Fruit fly (Drosophila melanogaster) whole organism, prepupa: ENCODE data around the gene CG9536.

Experiments
- CG10631 ChIP-seq: fragments of 200-800 bp; sonication (Bioruptor generic); optimal IDR thresholded peaks from 2 replicates; lab custom pipeline; 2016; ENCODE audit warnings: missing biosample characterization, missing genetic modification characterization
- CG11294 ChIP-seq: fragments of 200-800 bp; sonication (Bioruptor generic); IDR thresholded peaks from 2 replicates; pipeline ENCODE4 v1.3.6; 2022; ENCODE audit warnings: missing biosample characterization, missing genetic modification characterization
- CG11762 ChIP-seq: fragments of 200-800 bp; sonication (Bioruptor generic); optimal IDR thresholded peaks from 3 replicates; lab custom pipeline; 2016; ENCODE audit warnings: missing biosample characterization, missing genetic modification characterization; ENCODE audit not compliant: insufficient read depth
- CG11902 ChIP-seq: fragments of 200-800 bp; sonication (Bioruptor generic); optimal IDR thresholded peaks from 3 replicates; lab custom pipeline; 2016; ENCODE audit warnings: missing biosample characterization, missing genetic modification characterization
- CG15336 ChIP-seq: fragments of 200-800 bp; sonication (Bioruptor generic); IDR thresholded peaks from 2 replicates; pipeline ENCODE4 v1.3.6; 2022; ENCODE audit warnings: missing biosample characterization, missing genetic modification characterization
- CG1621 ChIP-seq: fragments of 200-800 bp; sonication (Bioruptor generic); optimal IDR thresholded peaks from 3 replicates; lab custom pipeline; 2018; ENCODE audit warnings: missing biosample characterization, mild to moderate bottlenecking, missing genetic modification characterization
- CG16779 ChIP-seq: fragments of 200-800 bp; sonication (Bioruptor generic); optimal IDR thresholded peaks from 3 replicates; lab custom pipeline; 2017; ENCODE audit warnings: missing biosample characterization, mild to moderate bottlenecking, missing genetic modification characterization
- CG3032 ChIP-seq: fragments of 200-800 bp; optimal IDR thresholded peaks from 2 replicates; lab custom pipeline; 2019; ENCODE audit warnings: missing biosample characterization, mild to moderate bottlenecking, missing genetic modification characterization, moderate library complexity
- CG32006 ChIP-seq: fragments of 200-800 bp; sonication (Bioruptor generic); optimal IDR thresholded peaks from 3 replicates; lab custom pipeline; 2017; ENCODE audit warnings: missing biosample characterization, mild to moderate bottlenecking, missing genetic modification characterization
- CG34406 ChIP-seq: fragments of 200-800 bp; sonication (Bioruptor generic); optimal IDR thresholded peaks from 3 replicates; lab custom pipeline; 2016; ENCODE audit warnings: missing biosample characterization, missing genetic modification characterization
- CG3919 ChIP-seq: fragments of 200-800 bp; sonication (Bioruptor generic); optimal IDR thresholded peaks from 3 replicates; lab custom pipeline; 2016; ENCODE audit warnings: missing biosample characterization, missing genetic modification characterization
- CG6163 ChIP-seq: fragments of 200-800 bp; sonication (Bioruptor generic); IDR thresholded peaks from 3 replicates; pipeline ENCODE4 v1.3.6; 2022; ENCODE audit warnings: missing biosample characterization, missing genetic modification characterization
- CG6276 ChIP-seq: fragments of 200-800 bp; sonication (Bioruptor generic); optimal IDR thresholded peaks from 2 replicates; lab custom pipeline; 2017; ENCODE audit warnings: missing biosample characterization, mild to moderate bottlenecking, missing genetic modification characterization
- CG6808 ChIP-seq: fragments of 200-800 bp; sonication (Bioruptor generic); optimal IDR thresholded peaks from 3 replicates; lab custom pipeline; 2017; ENCODE audit warnings: missing biosample characterization, missing genetic modification characterization, mild to moderate bottlenecking, moderate library complexity, missing genetic modification reagents
- CG6854 ChIP-seq: fragments of 200-800 bp; sonication (Bioruptor generic); optimal IDR thresholded peaks from 2 replicates; lab custom pipeline; 2017; ENCODE audit warnings: missing biosample characterization, mild to moderate bottlenecking, missing genetic modification characterization
- CG7368 ChIP-seq: fragments of 200-800 bp; sonication (Bioruptor generic); optimal IDR thresholded peaks from 3 replicates; lab custom pipeline; 2016; ENCODE audit warnings: missing biosample characterization, missing genetic modification characterization
- CG8119 ChIP-seq: fragments of 200-800 bp; sonication (Bioruptor generic); IDR thresholded peaks from 3 replicates; pipeline ENCODE4 v1.3.6; 2022; ENCODE audit warnings: missing biosample characterization, missing genetic modification characterization
- CG8319 ChIP-seq: fragments of 200-800 bp; sonication (Bioruptor generic); optimal IDR thresholded peaks from 3 replicates; lab custom pipeline; 2016; ENCODE audit warnings: missing biosample characterization, missing genetic modification characterization
- CG8632 ChIP-seq: fragments of 200-800 bp; sonication (Bioruptor generic); optimal IDR thresholded peaks from 3 replicates; lab custom pipeline; 2016; ENCODE audit warnings: missing biosample characterization, missing genetic modification characterization
- CG9139 ChIP-seq: fragments of 200-800 bp; sonication (Bioruptor generic); optimal IDR thresholded peaks from 3 replicates; lab custom pipeline; 2017; ENCODE audit warnings: missing biosample characterization, mild to moderate bottlenecking, missing genetic modification characterization
- Eip75B ChIP-seq: fragments of 200-800 bp; sonication (Bioruptor generic); optimal IDR thresholded peaks from 3 replicates; lab custom pipeline; 2016; ENCODE audit warnings: missing biosample characterization, missing genetic modification characterization
- Eip93F ChIP-seq: fragments of 200-800 bp; sonication (Bioruptor generic); optimal IDR thresholded peaks from 2 replicates; lab custom pipeline; 2016; ENCODE audit warnings: missing biosample characterization, mild to moderate bottlenecking, missing genetic modification characterization
- Ets21C ChIP-seq: fragments of 200-800 bp; sonication (Bioruptor generic); optimal IDR thresholded peaks from 3 replicates; lab custom pipeline; 2016; ENCODE audit warnings: missing biosample characterization, missing genetic modification characterization
- Ets96B ChIP-seq: fragments of 200-800 bp; optimal IDR thresholded peaks from 2 replicates; lab custom pipeline; 2019; ENCODE audit warnings: missing biosample characterization, mild to moderate bottlenecking, missing genetic modification characterization, moderate library complexity
- Hr39 ChIP-seq: fragments of 200-800 bp; sonication (Bioruptor generic); optimal IDR thresholded peaks from 2 replicates; lab custom pipeline; 2016; ENCODE audit warnings: missing biosample characterization, missing genetic modification characterization
- Hr4 ChIP-seq: fragments of 200-800 bp; sonication (Bioruptor generic); optimal IDR thresholded peaks from 3 replicates; lab custom pipeline; 2016; ENCODE audit warnings: missing biosample characterization, missing genetic modification characterization
- Lpt ChIP-seq: fragments of 200-800 bp; sonication (Bioruptor generic); optimal IDR thresholded peaks from 3 replicates; lab custom pipeline; 2016; ENCODE audit warnings: missing biosample characterization, missing genetic modification characterization
- Met ChIP-seq: fragments of 200-800 bp; sonication (Bioruptor generic); optimal IDR thresholded peaks from 3 replicates; lab custom pipeline; 2016; ENCODE audit warnings: missing biosample characterization, missing genetic modification characterization
- Smox ChIP-seq: fragments of 200-800 bp; sonication (Bioruptor generic); optimal IDR thresholded peaks from 3 replicates; lab custom pipeline; 2016; ENCODE audit warnings: missing biosample characterization, missing genetic modification characterization
- Sox102F ChIP-seq: fragments of 200-800 bp; sonication (Bioruptor generic); optimal IDR thresholded peaks from 2 replicates; lab custom pipeline; 2016; ENCODE audit warnings: missing biosample characterization, mild to moderate bottlenecking, missing genetic modification characterization
- Sox15 ChIP-seq: fragments of 200-800 bp; sonication (Bioruptor generic); optimal IDR thresholded peaks from 3 replicates; lab custom pipeline; 2016; ENCODE audit warnings: missing biosample characterization, missing genetic modification characterization
- achi ChIP-seq: fragments of 200-800 bp; sonication (Bioruptor generic); optimal IDR thresholded peaks from 3 replicates; lab custom pipeline; 2016; ENCODE audit warnings: missing biosample characterization, missing genetic modification characterization
- dac ChIP-seq: fragments of 200-800 bp; sonication (Bioruptor generic); optimal IDR thresholded peaks from 2 replicates; lab custom pipeline; 2017; ENCODE audit warnings: missing biosample characterization, mild to moderate bottlenecking, missing genetic modification characterization
- dsx ChIP-seq: fragments of 200-800 bp; optimal IDR thresholded peaks from 3 replicates; lab custom pipeline; 2019; ENCODE audit warnings: missing biosample characterization, mild to moderate bottlenecking, missing genetic modification characterization, moderate library complexity; ENCODE audit not compliant: poor library complexity, severe bottlenecking
- eg ChIP-seq: fragments of 200-800 bp; sonication (Bioruptor generic); IDR thresholded peaks from 3 replicates; pipeline ENCODE4 v1.3.6; 2022; ENCODE audit warnings: missing biosample characterization, missing genetic modification characterization
- fd59A ChIP-seq: fragments of 200-800 bp; sonication (Bioruptor generic); optimal IDR thresholded peaks from 2 replicates; lab custom pipeline; 2017; ENCODE audit warnings: missing biosample characterization, mild to moderate bottlenecking, missing genetic modification characterization, missing genetic modification reagents
- fkh ChIP-seq: fragments of 200-800 bp; sonication (Bioruptor generic); optimal IDR thresholded peaks from 3 replicates; lab custom pipeline; 2017; ENCODE audit warnings: missing biosample characterization, mild to moderate bottlenecking, missing genetic modification characterization, moderate library complexity
- lz ChIP-seq: fragments of 200-800 bp; sonication (Bioruptor generic); optimal IDR thresholded peaks from 3 replicates; lab custom pipeline; 2016; ENCODE audit warnings: missing biosample characterization, missing genetic modification characterization
- net ChIP-seq: fragments of 200-800 bp; sonication (Bioruptor generic); optimal IDR thresholded peaks from 3 replicates; lab custom pipeline; 2016; ENCODE audit warnings: missing biosample characterization, missing genetic modification characterization
- pdm3 ChIP-seq: fragments of 200-800 bp; sonication (Bioruptor generic); optimal IDR thresholded peaks from 3 replicates; lab custom pipeline; 2016; ENCODE audit warnings: missing biosample characterization, missing genetic modification characterization
- salr ChIP-seq, 2 experiments: fragments of 200-800 bp; sonication (Bioruptor generic); optimal IDR thresholded peaks; 3 replicates each; lab custom pipeline; 2016 to 2018; ENCODE audit warnings: missing biosample characterization in 2 of 2, missing genetic modification characterization in 2 of 2, mild to moderate bottlenecking in 1 of 2
- spab ChIP-seq: fragments of 200-800 bp; sonication (Bioruptor generic); optimal IDR thresholded peaks from 2 replicates; lab custom pipeline; 2017; ENCODE audit warnings: missing biosample characterization, mild to moderate bottlenecking, missing genetic modification characterization, missing genetic modification reagents
- ss ChIP-seq, 2 experiments: fragments of 200-800 bp; sonication (Bioruptor generic); optimal IDR thresholded peaks; 2 replicates in 1 of 2; 3 replicates in 1 of 2; lab custom pipeline; 2017 to 2018; ENCODE audit warnings: mild to moderate bottlenecking in 2 of 2, missing biosample characterization in 2 of 2, missing genetic modification characterization in 2 of 2, moderate library complexity in 1 of 2
- svp ChIP-seq: fragments of 200-800 bp; sonication (Bioruptor generic); peaks from one replicate; lab custom pipeline; 2016; ENCODE audit warnings: missing biosample characterization, missing genetic modification characterization
- topi ChIP-seq: fragments of 200-800 bp; sonication (Bioruptor generic); optimal IDR thresholded peaks from 3 replicates; lab custom pipeline; 2016; ENCODE audit warnings: missing biosample characterization, missing genetic modification characterization

CG9536 gene

DNA sequence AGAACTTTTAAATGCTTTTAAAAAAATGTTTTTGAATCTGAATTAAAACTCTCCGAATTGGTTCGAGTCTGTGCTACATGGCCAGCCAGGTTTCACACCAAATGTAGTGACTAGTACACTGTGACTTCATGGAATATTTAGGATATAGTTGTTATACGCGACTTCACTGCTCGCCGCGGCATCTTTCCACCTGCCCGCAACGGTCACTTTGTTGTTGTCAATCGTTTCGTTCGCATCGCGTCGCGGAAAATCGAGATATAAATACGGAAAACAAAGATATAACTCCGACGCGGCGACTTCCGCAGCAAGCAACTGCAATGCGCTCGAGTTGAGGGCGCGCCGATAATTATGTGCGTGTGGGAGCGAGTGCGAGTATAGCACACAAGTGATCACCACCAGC is 21.7 kb upstream of the CG9536 start, which contains the start of gene CG31637 (continued):
- TF ChIP-seq CG34406 (GFP tag; lab: Kevin White, UChicago): no peak
- no peak for TF ChIP-seq Hr4 (GFP tag; lab: Kevin White, UChicago)
- TF ChIP-seq CG16779 (tag; lab: Kevin White, UChicago): no peak
- TF ChIP-seq CG3919 (GFP tag; lab: Kevin White, UChicago): peak; percentile 28
- no peak for TF ChIP-seq CG32006 (GFP tag; lab: Kevin White, UChicago)
- peak; percentile 66 for TF ChIP-seq CG6854
- TF ChIP-seq CG11902 (GFP tag; lab: Kevin White, UChicago): no peak
- no peak for TF ChIP-seq CG10631
- TF ChIP-seq Eip75B (GFP tag; lab: Kevin White, UChicago): no peak
- no peak for TF ChIP-seq CG6276 (GFP tag; lab: Kevin White, UChicago)
- TF ChIP-seq dsx (GFP tag; lab: Kevin White, UChicago): peak; percentile 6
- no peak for TF ChIP-seq achi (GFP tag; lab: Kevin White, UChicago)

- TF ChIP-seq CG15336 (no peak), dac (GFP tag; lab: Kevin White, UChicago) (no peak), CG16779 (tag; lab: Kevin White, UChicago) (no peak), CG11294 (GFP tag; lab: Robert Waterston, UW) (no peak), ss (GFP tag; optimal IDR thresholded peaks at IDR 0.05; lab: Kevin White, UChicago) (no peak), CG6163 (GFP tag; lab: Robert Waterston, UW) (no peak), salr (GFP tag; optimal IDR thresholded peaks at IDR 0.05; lab: Kevin White, UChicago) (no peak), Sox15 (GFP tag; lab: Kevin White, UChicago) (no peak), Eip75B (GFP tag; lab: Kevin White, UChicago) (no peak), Smox (GFP tag; lab: Kevin White, UChicago) (no peak), CG34406 (GFP tag; lab: Kevin White, UChicago) (no peak), CG9139 (GFP tag; lab: Kevin White, UChicago) (no peak), CG8319 (GFP tag; lab: Kevin White, UChicago) (no peak), Sox102F (no peak), CG10631 (no peak), Ets21C (GFP tag; lab: Kevin White, UChicago) (no peak), CG11762 (GFP tag; lab: Kevin White, UChicago) (no peak), CG11902 (GFP tag; lab: Kevin White, UChicago) (no peak), CG8119 (GFP tag; lab: Robert Waterston, UW) (no peak)
- TF ChIP-seq, all 60 proteins: peak for 0
Measured at dm6 chr2L:6496753-6497152, 20.0 kb upstream of the CG9536 start, which contains the start of gene CG9550. Gene CG9550 (plus strand): TSS chr2L:6497053.

DNA sequence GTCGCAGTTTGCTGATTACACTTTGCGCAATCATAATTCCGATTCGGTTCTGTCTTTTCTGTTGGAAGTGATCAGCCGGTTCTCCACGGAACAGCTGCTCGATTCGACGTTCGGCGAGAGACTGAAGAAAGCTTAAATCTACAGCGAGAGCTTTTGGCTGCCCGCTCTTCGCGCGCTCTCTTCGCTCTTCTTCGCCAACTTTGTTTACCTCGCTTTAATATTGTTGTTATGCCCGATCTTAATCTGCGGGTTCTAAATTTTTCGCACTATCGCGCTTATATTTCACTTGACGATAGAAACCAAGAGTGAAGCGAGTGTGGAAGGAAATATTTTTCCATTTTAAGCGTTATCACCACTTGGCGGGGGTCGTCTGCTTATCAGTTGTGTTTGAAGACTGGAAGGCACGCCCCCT is 17.6 kb upstream of the CG9536 start, which contains the start of gene CG9547:
Gene CG9547 (minus strand): TSS at position 128 of the 412 bp plus-strand sequence.
- TF ChIP-seq Eip93F (GFP tag; lab: Kevin White, UChicago) (no peak), Lpt (GFP tag; lab: Kevin White, UChicago) (no peak), pdm3 (GFP tag; lab: Kevin White, UChicago) (no peak), CG6163 (GFP tag; lab: Robert Waterston, UW) (peak; percentile 53), CG6808 (GFP tag; lab: Kevin White, UChicago) (no peak), Ets21C (GFP tag; lab: Kevin White, UChicago) (no peak), dac (GFP tag; lab: Kevin White, UChicago) (no peak), Met (no peak), CG10631 (no peak), ss (GFP tag; optimal IDR thresholded peaks at IDR 0.05; lab: Kevin White, UChicago) (no peak), topi (no peak), CG8119 (GFP tag; lab: Robert Waterston, UW) (no peak), Smox (GFP tag; lab: Kevin White, UChicago) (no peak), fkh (GFP tag; lab: Kevin White, UChicago) (peak; percentile 80), CG1621 (tag; lab: Kevin White, UChicago) (no peak), CG32006 (GFP tag; lab: Kevin White, UChicago) (no peak), CG6276 (GFP tag; lab: Kevin White, UChicago) (no peak), spab (GFP tag; lab: Kevin White, UChicago) (no peak), CG7368 (no peak), eg (peak; percentile 58; the same call in 2 of the 3 replicates), CG8632 (no peak), Eip75B (GFP tag; lab: Kevin White, UChicago) (no peak), lz (GFP tag; lab: Kevin White, UChicago) (no peak), net (peak; percentile 11), Ets96B (tag; lab: Kevin White, UChicago) (no peak), CG9139 (GFP tag; lab: Kevin White, UChicago) (no peak), Sox15 (GFP tag; lab: Kevin White, UChicago) (no peak), fd59A (GFP tag; lab: Kevin White, UChicago) (no peak), svp (GFP tag; lab: Kevin White, UChicago) (peak; percentile 88), CG11294 (GFP tag; lab: Robert Waterston, UW) (no peak), CG3032 (tag; lab: Kevin White, UChicago) (no peak), CG34406 (GFP tag; lab: Kevin White, UChicago) (no peak), Hr39 (GFP tag; lab: Kevin White, UChicago) (no peak), dsx (GFP tag; lab: Kevin White, UChicago) (peak; percentile 80)
